Fruit fly (Drosophila melanogaster): ENCODE results near the gene Fad2.

dm6 chr3L:11070372-11070854 lies 47.1 kb downstream of the Fad2 start, which contains the start of gene Mocs1:
- TF ChIP-seq CG1620 (GFP tag; optimal IDR thresholded peaks at IDR 0.05) = no peak
- peak; percentile 56 for TF ChIP-seq ovo (GFP tag; optimal IDR thresholded peaks at IDR 0.05)
- peak; percentile 63 for TF ChIP-seq CG7101 (tag; optimal IDR thresholded peaks at IDR 0.05)
- peak; percentile 89 for TF ChIP-seq Mnt (GFP tag; optimal IDR thresholded peaks at IDR 0.05)
- TF ChIP-seq cic (GFP tag; optimal IDR thresholded peaks at IDR 0.05) = peak; percentile 79
- TF ChIP-seq CG5204 (GFP tag; optimal IDR thresholded peaks at IDR 0.05) = no peak
- no peak for TF ChIP-seq toe (GFP tag; optimal IDR thresholded peaks at IDR 0.05)
- peak; percentile 48 for TF ChIP-seq Crg-1 (GFP tag; optimal IDR thresholded peaks at IDR 0.05)
- TF ChIP-seq kay (GFP tag; ENCODE audit: borderline replicate concordance) = no peak
- TF ChIP-seq cnc (optimal IDR thresholded peaks at IDR 0.05) = no peak
- peak; percentile 22 for TF ChIP-seq CG33017 (tag; optimal IDR thresholded peaks at IDR 0.05)
- no peak for TF ChIP-seq Hr96 (GFP tag; optimal IDR thresholded peaks at IDR 0.05)
- peak; percentile 70 for TF ChIP-seq CG12768 (GFP tag; optimal IDR thresholded peaks at IDR 0.05)

Measured in whole organism, adult.